Worm (Caenorhabditis elegans) whole organism, young adult: Measurements from ENCODE around the gene ptr-6.

Experiments
- B0019.2 ChIP-seq: fragments of 200-800 bp; sonication (Bioruptor generic); conservative IDR thresholded peaks from 2 replicates; pipeline ENCODE4 v1.3.6; 2022; ENCODE audit warnings: missing genetic modification reagents, missing genetic modification characterization, missing compliant biosample characterization
- B0261.1 ChIP-seq: sonication (generic microtip); optimal IDR thresholded peaks from 2 replicates; lab custom pipeline; 2016; ENCODE audit warnings: mild to moderate bottlenecking, missing genetic modification characterization, moderate library complexity, missing compliant biosample characterization
- C06A6.2 ChIP-seq: fragments of 200-800 bp; sonication (Bioruptor generic); conservative IDR thresholded peaks from 2 replicates; pipeline ENCODE4 v1.3.6; 2022; ENCODE audit warnings: missing genetic modification characterization, missing compliant biosample characterization
- F22D6.2 ChIP-seq: sonication (generic microtip); optimal IDR thresholded peaks from 2 replicates; lab custom pipeline; 2016; ENCODE audit warnings: mild to moderate bottlenecking, missing genetic modification characterization, missing compliant biosample characterization
- F39B2.1 ChIP-seq: fragments of 200-800 bp; sonication (Bioruptor generic); IDR thresholded peaks from 2 replicates; pipeline ENCODE4 v1.3.6; 2022; ENCODE audit warnings: missing genetic modification reagents, missing genetic modification characterization, missing compliant biosample characterization
- F57C9.4 ChIP-seq: sonication (generic microtip); optimal IDR thresholded peaks from 2 replicates; lab custom pipeline; 2017; ENCODE audit warnings: mild to moderate bottlenecking, missing genetic modification characterization, missing compliant biosample characterization
- K12H6.12 ChIP-seq: fragments of 200-800 bp; sonication (Bioruptor generic); optimal IDR thresholded peaks from 2 replicates; lab custom pipeline; 2018; ENCODE audit warnings: mild to moderate bottlenecking, missing genetic modification characterization, missing compliant biosample characterization
- T07F8.4 ChIP-seq: sonication (generic microtip); optimal IDR thresholded peaks from 2 replicates; lab custom pipeline; 2016; ENCODE audit warnings: mild to moderate bottlenecking, missing genetic modification characterization, moderate library complexity, missing compliant biosample characterization
- T26A5.8 ChIP-seq: sonication (generic microtip); optimal IDR thresholded peaks from 2 replicates; lab custom pipeline; 2016; ENCODE audit warnings: missing genetic modification characterization, missing compliant biosample characterization
- Y53G8AR.9 ChIP-seq: fragments of 200-800 bp; sonication (Bioruptor generic); conservative IDR thresholded peaks from 2 replicates; pipeline ENCODE4 v1.3.6; 2022; ENCODE audit warnings: missing genetic modification reagents, missing genetic modification characterization, missing compliant biosample characterization
- Y67H2A.10 ChIP-seq: fragments of 200-800 bp; sonication (Bioruptor generic); conservative IDR thresholded peaks from 2 replicates; pipeline ENCODE4 v1.3.6; 2022; ENCODE audit warnings: missing genetic modification reagents, missing genetic modification characterization, missing compliant biosample characterization
- Y95B8A.8 ChIP-seq: fragments of 200-800 bp; sonication (Bioruptor generic); IDR thresholded peaks from 2 replicates; pipeline ENCODE4 v1.3.6; 2022; ENCODE audit warnings: missing genetic modification reagents, missing genetic modification characterization, missing compliant biosample characterization
- ama-1 ChIP-seq, 3 experiments: fragments of 150-350 bp in 1 of 3; sonication (generic microtip) in 2 of 3; optimal IDR thresholded peaks; 2 replicates each; lab custom pipeline; 2014 to 2018; ENCODE audit warnings: missing biosample characterization in 2 of 3, missing genetic modification characterization in 2 of 3, missing genetic modification reagents in 2 of 3
- atf-7 ChIP-seq: sonication (generic microtip); optimal IDR thresholded peaks from 2 replicates; lab custom pipeline; 2017; ENCODE audit warnings: mild to moderate bottlenecking, missing genetic modification characterization, missing compliant biosample characterization
- ceh-27 ChIP-seq: fragments of 200-800 bp; sonication (Bioruptor generic); optimal IDR thresholded peaks from 2 replicates; lab custom pipeline; 2018; ENCODE audit warnings: mild to moderate bottlenecking, missing genetic modification characterization, moderate library complexity, missing compliant biosample characterization
- ceh-79 ChIP-seq: sonication (generic microtip); optimal IDR thresholded peaks from 2 replicates; lab custom pipeline; 2017; ENCODE audit warnings: mild to moderate bottlenecking, missing genetic modification characterization, missing compliant biosample characterization
- dox-1 ChIP-seq: fragments of 200-800 bp; sonication (Bioruptor generic); IDR thresholded peaks from 2 replicates; pipeline ENCODE4 v1.3.6; 2022; ENCODE audit warnings: missing genetic modification reagents, missing genetic modification characterization, missing compliant biosample characterization
- egl-18 ChIP-seq: fragments of 200-800 bp; sonication (Bioruptor generic); IDR thresholded peaks from 2 replicates; pipeline ENCODE4 v1.3.6; 2022; ENCODE audit warnings: missing genetic modification reagents, missing genetic modification characterization, missing compliant biosample characterization
- gei-17 ChIP-seq: fragments of 200-800 bp; sonication (Bioruptor generic); optimal IDR thresholded peaks from 2 replicates; lab custom pipeline; 2018; ENCODE audit warnings: mild to moderate bottlenecking, missing genetic modification characterization, missing compliant biosample characterization
- him-1 ChIP-seq: sonication (generic microtip); optimal IDR thresholded peaks from 2 replicates; lab custom pipeline; 2016; ENCODE audit warnings: missing genotype, missing genetic modification reagents, missing genetic modification characterization, missing compliant biosample characterization
- hlh-26 ChIP-seq: fragments of 200-800 bp; sonication (Bioruptor generic); conservative IDR thresholded peaks from 2 replicates; pipeline ENCODE4 v1.3.6; 2022; ENCODE audit warnings: missing genetic modification reagents, missing genetic modification characterization, missing compliant biosample characterization
- hsf-1 ChIP-seq: fragments of 200-800 bp; sonication (Bioruptor generic); IDR thresholded peaks from 2 replicates; pipeline ENCODE4 v1.3.6; 2022; ENCODE audit warnings: missing genetic modification reagents, missing genetic modification characterization, missing compliant biosample characterization
- lin-40 ChIP-seq: sonication (generic microtip); optimal IDR thresholded peaks from 2 replicates; lab custom pipeline; 2016; ENCODE audit warnings: missing genetic modification characterization, mild to moderate bottlenecking, missing compliant biosample characterization, missing genotype, missing genetic modification reagents
- madf-6 ChIP-seq: fragments of 200-800 bp; sonication (Bioruptor generic); IDR thresholded peaks from 2 replicates; pipeline ENCODE4 v1.3.6; 2022; ENCODE audit warnings: missing genetic modification reagents, missing genetic modification characterization, missing compliant biosample characterization
- nfya-2 ChIP-seq: fragments of 200-800 bp; sonication (Bioruptor generic); IDR thresholded peaks from 2 replicates; pipeline ENCODE4 v1.3.6; 2022; ENCODE audit warnings: missing genetic modification reagents, missing genetic modification characterization, missing compliant biosample characterization
- nfyb-1 ChIP-seq: fragments of 200-800 bp; sonication (Bioruptor generic); IDR thresholded peaks from 2 replicates; pipeline ENCODE4 v1.3.6; 2022; ENCODE audit warnings: missing genetic modification reagents, missing genetic modification characterization, missing compliant biosample characterization
- rec-8 ChIP-seq, 2 experiments: sonication (generic microtip); optimal IDR thresholded peaks; 2 replicates each; lab custom pipeline; 2016; ENCODE audit warnings: mild to moderate bottlenecking in 2 of 2, missing genetic modification characterization in 2 of 2, missing genetic modification reagents in 2 of 2, missing genotype in 2 of 2, missing biosample characterization in 1 of 2, missing compliant biosample characterization in 1 of 2, moderate library complexity in 1 of 2
- sea-2 ChIP-seq: fragments of 200-800 bp; sonication (Bioruptor generic); IDR thresholded peaks from 2 replicates; pipeline ENCODE4 v1.3.6; 2022; ENCODE audit warnings: missing genetic modification characterization, missing compliant biosample characterization
- snpc-4 ChIP-seq, 5 experiments: fragments of 150-350 bp in 1 of 5; sonication (generic microtip) in 4 of 5; optimal IDR thresholded peaks; 2 replicates each; lab custom pipeline; 2014 to 2018; ENCODE audit warnings: missing genetic modification characterization in 5 of 5, missing biosample characterization in 3 of 5, antibody characterized with exemption in 2 of 5, mild to moderate bottlenecking in 2 of 5, missing compliant biosample characterization in 2 of 5, missing genotype in 2 of 5, moderate library complexity in 2 of 5, missing genetic modification reagents in 1 of 5
- unc-62 ChIP-seq: fragments of 150-350 bp; optimal IDR thresholded peaks from 2 replicates; lab custom pipeline; 2014; ENCODE audit warnings: missing biosample characterization, missing genetic modification reagents, missing genetic modification characterization
- ztf-18 ChIP-seq: sonication (generic microtip); optimal IDR thresholded peaks from 2 replicates; lab custom pipeline; 2016; ENCODE audit warnings: missing genotype, mild to moderate bottlenecking, missing genetic modification characterization, missing compliant biosample characterization
- ztf-22 ChIP-seq: fragments of 200-800 bp; sonication (Bioruptor generic); optimal IDR thresholded peaks from 2 replicates; lab custom pipeline; 2018; ENCODE audit warnings: mild to moderate bottlenecking, missing genetic modification characterization, moderate library complexity, missing compliant biosample characterization
- ztf-3 ChIP-seq: fragments of 200-800 bp; sonication (Bioruptor generic); optimal IDR thresholded peaks from 2 replicates; lab custom pipeline; 2018; ENCODE audit warnings: mild to moderate bottlenecking, missing genetic modification characterization, missing compliant biosample characterization
- ztf-6 ChIP-seq: fragments of 200-800 bp; sonication (Bioruptor generic); IDR thresholded peaks from 2 replicates; pipeline ENCODE4 v1.3.6; 2022; ENCODE audit warnings: missing genetic modification reagents, missing genetic modification characterization, missing compliant biosample characterization

The ptr-6 gene

DNA sequence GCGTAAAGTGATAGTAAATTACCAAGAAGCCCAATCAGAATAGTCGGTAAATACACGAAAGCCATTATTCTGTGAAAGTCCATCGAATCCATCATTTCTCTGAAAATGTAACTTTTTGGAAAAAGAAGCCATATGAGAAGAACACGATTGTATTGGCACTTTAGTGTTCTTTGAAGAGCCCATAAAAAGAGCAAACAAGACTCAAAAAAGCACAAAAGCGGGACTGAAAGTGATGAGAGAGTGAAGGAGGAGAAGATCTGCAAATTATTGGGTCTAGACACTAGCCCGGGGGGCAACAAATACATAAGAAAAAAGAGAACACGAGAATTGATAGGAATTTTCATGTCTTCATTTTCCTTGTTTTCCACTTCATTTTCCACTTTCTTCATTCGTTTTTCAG, 8.8 kb upstream of the ptr-6 start, which contains the start of gene frpr-4:
TSS of gene frpr-4 (minus strand) at position 101 of the 400 bp plus-strand sequence.
- no peak for TF ChIP-seq egl-18 (GFP tag; lab: Robert Waterston, UW)
- no peak for TF ChIP-seq hlh-26 (GFP tag; lab: Robert Waterston, UW)
- no peak for TF ChIP-seq gei-17 (GFP tag; lab: Kevin White, UChicago)
- no peak for TF ChIP-seq rec-8 (tag; optimal IDR thresholded peaks at IDR 0.05; lab: Kevin White, UChicago)
- TF ChIP-seq ama-1 (optimal IDR thresholded peaks at IDR 0.05; lab: Kevin White, UChicago): no peak
- TF ChIP-seq ama-1 (GFP tag; optimal IDR thresholded peaks at IDR 0.05; lab: Kevin White, UChicago): no peak
- TF ChIP-seq sea-2 (GFP tag; lab: Robert Waterston, UW): no peak
- TF ChIP-seq atf-7: no peak
- TF ChIP-seq ceh-79 (tag; lab: Kevin White, UChicago): no peak
- no peak for TF ChIP-seq Y67H2A.10 (GFP tag; lab: Robert Waterston, UW)

- TF ChIP-seq F22D6.2 (no peak), nfya-2 (GFP tag; lab: Robert Waterston, UW) (no peak), ztf-18 (tag; lab: Kevin White, UChicago) (no peak), ztf-22 (no peak), Y67H2A.10 (GFP tag; lab: Robert Waterston, UW) (no peak), T07F8.4 (tag; lab: Kevin White, UChicago) (no peak), him-1 (tag; lab: Kevin White, UChicago) (no peak), F39B2.1 (no peak), lin-40 (tag; lab: Kevin White, UChicago) (no peak), ceh-27 (GFP tag; lab: Kevin White, UChicago) (no peak), unc-62 (GFP tag; lab: Kevin White, UChicago) (no peak), ztf-6 (GFP tag; lab: Robert Waterston, UW) (no peak), Y95B8A.8 (no peak), F57C9.4 (no peak), ztf-3 (GFP tag; lab: Kevin White, UChicago) (no peak), nfyb-1 (no peak), T26A5.8 (tag; lab: Kevin White, UChicago) (no peak)
- TF ChIP-seq, all 124 proteins: peak for 0
Measured at ce11 chrII:5241560-5241959, 5.1 kb downstream of the ptr-6 start, which contains the start of gene T16D1.1. Gene T16D1.1 (minus strand): TSS chrII:5241660.

DNA sequence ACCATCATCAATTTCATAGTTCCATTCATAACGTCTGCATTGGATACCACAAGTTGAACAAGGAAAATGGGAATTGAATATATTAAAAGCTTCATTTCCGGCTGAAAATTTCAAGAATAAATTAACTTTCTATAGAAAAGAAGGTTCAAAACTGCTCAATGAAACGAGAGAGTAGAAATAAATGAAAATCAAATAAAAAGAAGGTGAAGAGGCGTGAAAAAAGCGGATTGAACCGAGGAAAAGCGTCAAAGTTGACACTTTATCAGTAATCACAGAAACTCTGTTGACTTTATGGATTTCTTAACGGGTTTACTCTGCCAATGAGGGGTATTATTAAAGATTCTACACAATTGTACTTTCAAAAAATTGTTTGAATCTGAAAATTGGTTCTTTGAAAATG, 8.3 kb downstream of the ptr-6 start, which contains the start of gene pho-4:
TSS of gene pho-4 (minus strand) at position 101 of the 400 bp plus-strand sequence.
- TF ChIP-seq C06A6.2 (GFP tag; lab: Robert Waterston, UW) (no peak), hsf-1 (GFP tag; lab: Robert Waterston, UW) (no peak), F57C9.4 (no peak), snpc-4 (GFP tag; optimal IDR thresholded peaks at IDR 0.05; lab: Kevin White, UChicago) (no peak), snpc-4 (tag; optimal IDR thresholded peaks at IDR 0.05; lab: Kevin White, UChicago) (no peak), dox-1 (GFP tag; lab: Robert Waterston, UW) (no peak), sea-2 (GFP tag; lab: Robert Waterston, UW) (no peak), K12H6.12 (tag; lab: Kevin White, UChicago) (no peak), madf-6 (no peak), B0261.1 (tag; lab: Kevin White, UChicago) (no peak), Y53G8AR.9 (GFP tag; lab: Robert Waterston, UW) (no peak), B0019.2 (GFP tag; lab: Robert Waterston, UW) (no peak)
